Worm (Caenorhabditis elegans) whole organism, L4/young adult: ENCODE results near the gene F35C5.3.

ENCODE experiments used
- W03F9.2 ChIP-seq: fragments of 150-350 bp; optimal IDR thresholded peaks from 2 replicates; lab custom pipeline; 2014; ENCODE audit warnings: missing biosample characterization, missing genetic modification characterization
- dao-5 ChIP-seq: sonication (generic microtip); optimal IDR thresholded peaks from 2 replicates; lab custom pipeline; 2016; ENCODE audit warnings: missing genotype, missing genetic modification characterization, moderate library complexity, missing compliant biosample characterization
- him-1 ChIP-seq: sonication (generic microtip); optimal IDR thresholded peaks from 2 replicates; lab custom pipeline; 2016; ENCODE audit warnings: missing genotype, missing genetic modification reagents, missing genetic modification characterization, missing compliant biosample characterization

Gene F35C5.3

DNA sequence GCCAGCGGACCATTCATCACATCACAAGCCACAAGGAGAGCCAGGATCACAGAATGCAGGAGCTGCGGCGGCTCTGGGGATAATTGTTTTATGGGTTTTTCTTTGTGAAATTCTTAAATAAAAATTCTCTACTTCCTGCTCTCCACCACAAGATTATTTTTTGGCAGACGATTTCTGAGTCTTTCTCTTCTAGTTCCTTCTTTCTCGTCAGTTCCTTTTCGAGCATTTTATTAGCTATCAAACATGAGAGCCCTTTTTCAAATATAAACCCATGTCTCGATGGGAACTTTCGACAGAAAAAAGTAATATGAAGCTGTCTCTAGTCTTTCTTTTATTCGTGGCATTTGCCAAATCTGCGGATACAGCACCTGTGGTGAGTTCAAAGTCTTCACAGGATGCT is at the start of gene F35C5.3:
Gene F35C5.3 (plus strand): TSS at position 301 of the 400 bp plus-strand sequence.
- TF ChIP-seq dao-5 (tag; lab: Kevin White, UChicago) (no peak), W03F9.2 (tag; lab: Kevin White, UChicago) (no peak), him-1 (tag; lab: Kevin White, UChicago) (no peak)

- TF ChIP-seq W03F9.2 (tag; lab: Kevin White, UChicago) (no peak), him-1 (tag; lab: Kevin White, UChicago) (no peak), dao-5 (tag; lab: Kevin White, UChicago) (no peak)
Observed at ce11 chrII:12840057-12840456, 48.5 kb upstream of the F35C5.3 start, which contains the start of gene lgc-35. TSS of gene lgc-35 (minus strand) at chrII:12840157.

DNA sequence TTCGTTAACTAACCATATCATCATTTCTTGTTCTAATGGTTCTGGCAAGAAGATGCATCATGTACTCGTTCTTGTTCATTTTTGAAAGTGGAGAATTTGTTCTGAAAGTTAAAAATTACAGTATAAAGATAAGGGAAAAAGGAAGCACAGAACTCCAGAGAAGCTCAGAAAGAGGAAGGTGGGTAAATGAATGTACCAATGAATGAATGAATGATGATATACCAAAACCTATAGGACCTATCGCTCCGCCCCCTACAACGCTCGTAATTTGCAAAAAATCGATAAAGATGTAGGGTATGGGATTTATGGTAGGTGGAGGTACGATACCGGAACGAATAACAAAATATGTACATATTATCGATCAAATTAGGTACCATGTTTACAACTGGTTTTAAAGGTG is 40.8 kb upstream of the F35C5.3 start, which contains the start of gene pes-10:
Gene pes-10 (minus strand): TSS at position 101 of the 400 bp plus-strand sequence.
- TF ChIP-seq him-1 (tag; lab: Kevin White, UChicago): no peak
- no peak for TF ChIP-seq W03F9.2 (tag; lab: Kevin White, UChicago)
- TF ChIP-seq dao-5 (tag; lab: Kevin White, UChicago): no peak

DNA sequence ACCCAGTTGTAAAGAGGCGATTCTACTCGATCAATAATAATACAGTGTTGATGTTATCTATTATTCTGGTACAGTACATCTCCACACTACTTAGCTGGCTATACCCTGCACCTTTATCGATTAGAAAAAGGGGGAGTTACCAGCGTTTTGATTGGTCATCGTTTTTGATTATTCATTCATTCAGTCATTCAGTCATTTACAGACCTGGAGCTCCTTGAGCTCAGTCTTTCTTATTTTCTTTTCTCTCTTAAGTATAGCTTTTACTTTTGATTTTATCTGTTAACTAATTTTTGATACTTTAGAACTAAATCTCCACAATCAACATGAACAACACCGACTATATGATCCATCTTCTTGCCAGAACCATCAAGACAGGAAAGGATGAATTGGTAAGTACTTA is 38.4 kb upstream of the F35C5.3 start, which contains the start of gene Y46G5A.28:
Gene Y46G5A.28 (plus strand): TSS at position 301 of the 400 bp plus-strand sequence.
- TF ChIP-seq dao-5 (tag; lab: Kevin White, UChicago): no peak
- no peak for TF ChIP-seq him-1 (tag; lab: Kevin White, UChicago)
- TF ChIP-seq W03F9.2 (tag; lab: Kevin White, UChicago): no peak

DNA sequence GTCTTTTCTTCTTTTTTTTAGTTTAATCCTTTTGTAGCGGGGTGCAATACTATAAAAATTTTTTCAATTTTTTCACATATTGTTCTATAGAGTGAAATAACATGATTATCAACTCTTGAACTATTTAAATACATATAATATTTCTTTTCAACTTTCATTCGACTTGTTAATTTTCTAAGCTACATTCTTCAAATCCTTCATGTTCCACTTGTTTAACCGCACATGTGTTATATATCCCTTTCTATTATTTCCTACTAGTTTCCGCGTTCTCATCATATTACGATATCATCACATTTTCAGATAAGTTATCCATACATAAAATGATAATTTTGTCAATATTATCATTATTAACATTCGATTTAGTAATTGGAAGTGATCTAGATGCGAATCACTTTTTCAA is 32.7 kb upstream of the F35C5.3 start, which contains the start of gene Y46G5A.29:
Gene Y46G5A.29 (plus strand): TSS at position 301 of the 400 bp plus-strand sequence.
- TF ChIP-seq him-1 (tag; lab: Kevin White, UChicago) (no peak), W03F9.2 (tag; lab: Kevin White, UChicago) (no peak), dao-5 (tag; lab: Kevin White, UChicago) (no peak)

DNA sequence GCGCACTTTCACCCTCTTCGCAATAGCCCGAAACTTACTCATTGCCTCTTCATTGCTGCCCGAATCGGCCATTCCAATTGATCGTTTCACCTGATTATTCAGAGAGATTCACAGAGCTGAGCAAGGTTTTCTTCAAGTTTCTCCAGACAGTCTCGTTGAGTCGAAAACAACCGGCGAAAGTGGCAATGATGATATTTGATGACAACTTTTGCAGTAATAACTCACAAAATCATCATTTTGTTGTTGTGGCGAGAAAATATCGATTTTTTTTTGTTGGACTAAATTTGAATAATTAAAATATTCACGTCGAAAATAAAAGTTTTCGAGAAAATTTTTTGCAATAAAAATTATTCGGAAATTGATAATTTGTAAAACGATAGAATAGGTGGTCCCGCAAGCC is 23.0 kb upstream of the F35C5.3 start, which contains the start of gene snf-5:
Gene snf-5 (minus strand): TSS at position 182 of the 400 bp plus-strand sequence.
- TF ChIP-seq him-1 (tag; lab: Kevin White, UChicago) (no peak), W03F9.2 (tag; lab: Kevin White, UChicago) (no peak), dao-5 (tag; lab: Kevin White, UChicago) (no peak)

- TF ChIP-seq W03F9.2 (tag; lab: Kevin White, UChicago) (no peak), him-1 (tag; lab: Kevin White, UChicago) (no peak), dao-5 (tag; lab: Kevin White, UChicago) (no peak)
Observed at ce11 chrII:12866079-12866478, 22.5 kb upstream of the F35C5.3 start.

DNA sequence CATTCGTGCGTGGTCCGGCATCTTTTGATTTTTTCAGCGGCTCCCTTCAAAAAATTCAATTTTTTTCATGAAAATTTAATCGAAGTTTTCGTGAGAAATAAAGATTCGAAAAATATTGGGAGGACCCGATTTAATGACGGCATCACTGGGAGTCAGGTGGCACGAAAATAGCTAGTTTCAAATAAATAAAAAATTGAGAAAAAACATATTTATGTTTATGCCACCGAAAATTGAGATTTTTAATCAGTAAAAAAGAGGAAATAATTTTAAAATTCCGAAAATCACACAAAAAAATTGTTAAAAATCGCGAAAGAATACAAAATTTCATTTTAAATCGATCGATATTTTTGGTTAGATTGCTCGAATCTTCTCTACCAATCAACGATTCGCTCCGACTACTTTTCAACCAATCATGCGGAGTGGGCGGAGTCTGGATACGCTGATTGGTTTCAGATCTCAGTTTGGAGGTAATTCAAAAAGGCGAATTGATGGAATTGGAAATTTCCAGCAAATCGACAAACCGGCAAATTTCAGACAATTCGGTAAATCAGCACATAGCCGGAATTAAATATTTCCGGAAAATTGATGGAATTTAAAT is 10.4 kb upstream of the F35C5.3 start, which contains the start of gene gsy-1:
Gene gsy-1 (minus strand): TSS at position 51 of the 598 bp plus-strand sequence.
- no peak for TF ChIP-seq dao-5 (tag; lab: Kevin White, UChicago)
- no peak for TF ChIP-seq W03F9.2 (tag; lab: Kevin White, UChicago)
- no peak for TF ChIP-seq him-1 (tag; lab: Kevin White, UChicago)

DNA sequence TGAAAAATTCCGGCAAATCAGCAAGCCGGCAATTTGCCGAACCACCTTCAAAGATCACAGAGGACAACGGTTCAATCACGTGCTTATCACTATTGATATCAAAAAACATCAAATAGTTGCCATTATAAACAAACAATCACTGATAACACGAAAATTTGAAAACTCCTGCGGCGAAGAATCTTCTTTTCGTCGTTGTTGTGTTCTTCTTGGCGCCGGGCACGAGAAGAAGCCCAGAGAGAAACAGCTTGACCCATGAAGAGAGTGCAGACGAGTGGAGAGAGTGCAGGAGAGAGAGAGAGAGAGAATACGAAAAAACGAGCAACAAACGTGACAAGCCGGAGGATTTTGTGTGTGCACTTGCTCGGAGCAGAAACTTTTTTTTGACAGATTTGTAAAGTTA is 9.9 kb upstream of the F35C5.3 start:
- no peak for TF ChIP-seq him-1 (tag; lab: Kevin White, UChicago)
- TF ChIP-seq W03F9.2 (tag; lab: Kevin White, UChicago): no peak
- no peak for TF ChIP-seq dao-5 (tag; lab: Kevin White, UChicago)

ce11 chrII:12879758-12880157 is 8.8 kb upstream of the F35C5.3 start:
- TF ChIP-seq him-1 (tag; lab: Kevin White, UChicago): no peak

DNA sequence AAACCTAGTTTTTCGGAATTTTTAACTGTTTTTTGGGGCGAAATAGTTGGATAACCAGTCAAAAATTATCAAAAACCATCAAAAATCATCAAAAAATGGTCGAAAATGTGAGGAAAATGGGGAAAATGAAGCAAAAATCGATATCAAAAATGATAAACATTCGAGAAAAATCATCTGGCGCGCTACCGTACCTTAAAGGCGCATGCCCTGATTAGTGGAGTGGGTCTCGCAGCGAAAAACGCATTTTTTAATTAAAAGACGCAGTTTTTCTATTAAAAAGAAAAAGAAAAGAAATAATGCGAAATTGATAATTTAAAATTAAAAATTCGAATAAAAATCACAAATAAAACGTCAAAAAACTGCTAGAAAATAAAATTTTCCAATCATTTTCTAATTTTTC is 8.2 kb upstream of the F35C5.3 start, which contains the start of gene F35C5.1:
Gene F35C5.1 (plus strand): TSS at position 399 of the 400 bp plus-strand sequence.
- no peak for TF ChIP-seq dao-5 (tag; lab: Kevin White, UChicago)
- TF ChIP-seq W03F9.2 (tag; lab: Kevin White, UChicago): no peak
- no peak for TF ChIP-seq him-1 (tag; lab: Kevin White, UChicago)

- no peak for TF ChIP-seq dao-5 (tag; lab: Kevin White, UChicago)
- no peak for TF ChIP-seq W03F9.2 (tag; lab: Kevin White, UChicago)
- no peak for TF ChIP-seq him-1 (tag; lab: Kevin White, UChicago)
Observed at ce11 chrII:12884972-12885371, 3.6 kb upstream of the F35C5.3 start, which contains the start of gene sra-14. TSS of gene sra-14 (plus strand) at chrII:12885272.

DNA sequence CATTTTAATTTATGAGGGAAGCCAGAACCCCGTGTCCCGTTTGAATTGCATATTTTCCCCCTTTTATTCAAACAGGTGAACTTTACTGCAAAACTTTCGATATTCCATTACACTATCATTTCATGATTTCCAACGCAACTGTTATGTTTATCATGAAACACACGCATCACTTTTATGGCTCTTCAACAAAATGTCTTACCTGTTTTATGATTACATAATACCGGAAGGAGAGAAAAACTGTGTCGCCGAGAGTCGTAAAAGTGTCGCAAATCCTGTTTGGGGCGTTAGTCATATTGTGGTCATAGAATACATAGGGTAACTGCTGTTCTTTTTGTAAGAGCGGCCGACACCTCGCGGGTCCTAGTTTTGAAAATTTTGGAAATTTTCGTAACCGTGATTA is 3.8 kb downstream of the F35C5.3 start:
- TF ChIP-seq dao-5 (tag; lab: Kevin White, UChicago) (no peak), him-1 (tag; lab: Kevin White, UChicago) (no peak), W03F9.2 (tag; lab: Kevin White, UChicago) (no peak)
